Worm (Caenorhabditis elegans) whole organism, L4 larva: Measurements from ENCODE around the gene F42F12.3.
A peak's percentile ranks its signal among the peaks of the same experiment; 100 is the strongest.
"Not testable (repeated sequence)": the region's sequence is repeated elsewhere in the genome, so short reads cannot be mapped to it uniquely, and the experiment has no call there.

Experiments
- D1046.2 ChIP-seq: fragments of 200-800 bp; sonication (Bioruptor generic); IDR thresholded peaks from 2 replicates; pipeline ENCODE4 v1.3.6; 2022; ENCODE audit warnings: missing genetic modification characterization, missing compliant biosample characterization
- F26F4.8 ChIP-seq: fragments of 200-800 bp; sonication (Bioruptor generic); conservative IDR thresholded peaks from 2 replicates; pipeline ENCODE4 v1.3.6; 2022; ENCODE audit warnings: missing genetic modification characterization, missing compliant biosample characterization
- aly-2 ChIP-seq: sonication (generic microtip); optimal IDR thresholded peaks from 2 replicates; lab custom pipeline; 2018; ENCODE audit warnings: missing biosample characterization, missing genetic modification characterization
- arid-1 ChIP-seq: fragments of 200-800 bp; sonication (Bioruptor generic); conservative IDR thresholded peaks from 2 replicates; pipeline ENCODE4 v1.3.6; 2022; ENCODE audit warnings: missing genetic modification reagents, missing genetic modification characterization, missing compliant biosample characterization
- attf-4 ChIP-seq: sonication (generic microtip); optimal IDR thresholded peaks from 3 replicates; lab custom pipeline; 2017; ENCODE audit warnings: missing biosample characterization, missing genetic modification characterization
- ceh-44 ChIP-seq: fragments of 200-800 bp; sonication (Bioruptor generic); IDR thresholded peaks from 2 replicates; pipeline ENCODE4 v1.3.6; 2022; ENCODE audit warnings: missing genetic modification reagents, missing genetic modification characterization, missing compliant biosample characterization
- ceh-62 ChIP-seq: sonication (generic microtip); optimal IDR thresholded peaks from 2 replicates; lab custom pipeline; 2017; ENCODE audit warnings: missing biosample characterization, missing genetic modification characterization
- ceh-82 ChIP-seq: sonication (generic microtip); optimal IDR thresholded peaks from 2 replicates; lab custom pipeline; 2017; ENCODE audit warnings: missing biosample characterization, missing genetic modification characterization
- ctbp-1 ChIP-seq: fragments of 200-800 bp; sonication (Bioruptor generic); IDR thresholded peaks from 2 replicates; pipeline ENCODE4 v1.3.6; 2022; ENCODE audit warnings: missing genetic modification reagents, missing genetic modification characterization, missing compliant biosample characterization
- daf-16 ChIP-seq, 3 experiments: sonication (generic microtip); optimal IDR thresholded peaks; 2 replicates each; lab custom pipeline; 2016 to 2017; ENCODE audit warnings: missing genetic modification characterization in 3 of 3, missing genetic modification reagents in 3 of 3, mild to moderate bottlenecking in 2 of 3, missing compliant biosample characterization in 2 of 3, missing biosample characterization in 1 of 3, moderate library complexity in 1 of 3
- dmd-6 ChIP-seq: fragments of 200-800 bp; sonication (Bioruptor generic); IDR thresholded peaks from 2 replicates; pipeline ENCODE4 v1.3.6; 2022; ENCODE audit warnings: missing genetic modification reagents, missing genetic modification characterization, missing compliant biosample characterization
- egl-27 ChIP-seq: sonication (generic microtip); optimal IDR thresholded peaks from 3 replicates; lab custom pipeline; 2017; ENCODE audit warnings: missing biosample characterization, missing genetic modification reagents, missing genetic modification characterization
- fkh-10 ChIP-seq: fragments of 150-350 bp; optimal IDR thresholded peaks from 2 replicates; lab custom pipeline; 2014; ENCODE audit warnings: missing biosample characterization, missing genetic modification reagents, missing genetic modification characterization
- hlh-11 ChIP-seq: fragments of 200-800 bp; sonication (Bioruptor generic); optimal IDR thresholded peaks from 2 replicates; lab custom pipeline; 2018; ENCODE audit warnings: mild to moderate bottlenecking, missing genetic modification characterization, missing compliant biosample characterization
- hlh-30 ChIP-seq: sonication (generic microtip); optimal IDR thresholded peaks from 2 replicates; lab custom pipeline; 2017; ENCODE audit warnings: antibody characterized with exemption, mild to moderate bottlenecking, missing genetic modification characterization, missing compliant biosample characterization; ENCODE audit not compliant: insufficient read depth
- lin-29 ChIP-seq: fragments of 200-800 bp; sonication (Bioruptor generic); IDR thresholded peaks from 2 replicates; pipeline ENCODE4 v1.3.6; 2022; ENCODE audit warnings: missing genetic modification reagents, missing genetic modification characterization, missing compliant biosample characterization
- lsy-2 ChIP-seq, 2 experiments: fragments of 150-350 bp in 1 of 2; sonication (generic microtip) in 1 of 2; optimal IDR thresholded peaks; 2 replicates each; lab custom pipeline; 2014 to 2017; ENCODE audit warnings: missing biosample characterization in 2 of 2, missing genetic modification characterization in 2 of 2
- mdl-1 ChIP-seq, 2 experiments: fragments of 150-350 bp in 1 of 2; sonication (generic microtip) in 1 of 2; optimal IDR thresholded peaks; 2 replicates each; lab custom pipeline; 2014 to 2017; ENCODE audit warnings: missing biosample characterization in 2 of 2, missing genetic modification characterization in 2 of 2
- mdt-29 ChIP-seq: fragments of 200-800 bp; sonication (Bioruptor generic); IDR thresholded peaks from 2 replicates; pipeline ENCODE4 v1.3.6; 2022; ENCODE audit warnings: missing genetic modification reagents, missing genetic modification characterization, missing compliant biosample characterization
- mxl-3 ChIP-seq: fragments of 200-800 bp; sonication (Bioruptor generic); optimal IDR thresholded peaks from 2 replicates; lab custom pipeline; 2018; ENCODE audit warnings: mild to moderate bottlenecking, missing genetic modification characterization, missing compliant biosample characterization
- nhr-102 ChIP-seq: sonication (generic microtip); optimal IDR thresholded peaks from 2 replicates; lab custom pipeline; 2016; ENCODE audit warnings: mild to moderate bottlenecking, missing genetic modification characterization, moderate library complexity, missing compliant biosample characterization
- nhr-111 ChIP-seq: fragments of 200-800 bp; sonication (Bioruptor generic); optimal IDR thresholded peaks from 2 replicates; lab custom pipeline; 2018; ENCODE audit warnings: mild to moderate bottlenecking, missing genetic modification characterization, missing compliant biosample characterization
- nhr-25 ChIP-seq: sonication (generic microtip); optimal IDR thresholded peaks from 2 replicates; lab custom pipeline; 2017; ENCODE audit warnings: missing genetic modification characterization, mild to moderate bottlenecking, missing compliant biosample characterization, antibody characterized with exemption, moderate library complexity, borderline replicate concordance; ENCODE audit not compliant: insufficient read depth
- nhr-28 ChIP-seq: fragments of 150-350 bp; optimal IDR thresholded peaks from 2 replicates; lab custom pipeline; 2014; ENCODE audit warnings: missing biosample characterization, missing genetic modification characterization
- nhr-48 ChIP-seq: sonication (generic microtip); optimal IDR thresholded peaks from 2 replicates; lab custom pipeline; 2016; ENCODE audit warnings: mild to moderate bottlenecking, missing genetic modification characterization, missing compliant biosample characterization
- nhr-6 ChIP-seq: fragments of 150-350 bp; optimal IDR thresholded peaks from 2 replicates; lab custom pipeline; 2014; ENCODE audit warnings: missing biosample characterization, missing genetic modification characterization
- spr-3 ChIP-seq: fragments of 200-800 bp; sonication (Bioruptor generic); optimal IDR thresholded peaks from 2 replicates; lab custom pipeline; 2018; ENCODE audit warnings: mild to moderate bottlenecking, missing genetic modification characterization, missing compliant biosample characterization
- unc-39 ChIP-seq: sonication (generic microtip); optimal IDR thresholded peaks from 2 replicates; lab custom pipeline; 2017; ENCODE audit warnings: missing biosample characterization, missing genetic modification characterization
- vab-7 ChIP-seq: fragments of 200-800 bp; sonication (Bioruptor generic); IDR thresholded peaks from 2 replicates; pipeline ENCODE4 v1.3.6; 2022; ENCODE audit warnings: missing genetic modification reagents, missing genetic modification characterization, missing compliant biosample characterization
- zfp-3 ChIP-seq: fragments of 200-800 bp; sonication (Bioruptor generic); conservative IDR thresholded peaks from 2 replicates; pipeline ENCODE4 v1.3.6; 2022; ENCODE audit warnings: missing genetic modification reagents, missing genetic modification characterization, missing compliant biosample characterization
- zip-2 ChIP-seq: fragments of 150-350 bp; optimal IDR thresholded peaks from 2 replicates; lab custom pipeline; 2014; ENCODE audit warnings: missing biosample characterization, missing genetic modification characterization

The F42F12.3 gene

ce11 chrX:12350207-12350606 lies at the start of gene F42F12.3:
Gene F42F12.3 (plus strand): TSS chrX:12350578.
- TF ChIP-seq nhr-48: no peak
- no peak for TF ChIP-seq nhr-111 (GFP tag; lab: Kevin White, UChicago)
- no peak for TF ChIP-seq attf-4 (tag; lab: Kevin White, UChicago)
- TF ChIP-seq dmd-6 (GFP tag; lab: Robert Waterston, UW): peak; percentile 20; the same call in 1 of the 2 replicates
- TF ChIP-seq daf-16 (GFP tag; optimal IDR thresholded peaks at IDR 0.05; lab: Kevin White, UChicago): no peak
- peak; percentile 87 for TF ChIP-seq daf-16 (tag; optimal IDR thresholded peaks at IDR 0.05; lab: Kevin White, UChicago)
- no peak for TF ChIP-seq lin-29 (GFP tag; lab: Robert Waterston, UW)
- TF ChIP-seq nhr-28: peak; percentile 21
- no peak for TF ChIP-seq ctbp-1 (GFP tag; lab: Robert Waterston, UW)
- no peak for TF ChIP-seq unc-39 (tag; lab: Kevin White, UChicago)
- TF ChIP-seq hlh-11 (tag; lab: Kevin White, UChicago): peak; percentile 30
- TF ChIP-seq mdl-1 (tag; optimal IDR thresholded peaks at IDR 0.05; lab: Kevin White, UChicago): no peak
- peak; percentile 10 for TF ChIP-seq hlh-30 (tag; lab: Kevin White, UChicago)

DNA sequence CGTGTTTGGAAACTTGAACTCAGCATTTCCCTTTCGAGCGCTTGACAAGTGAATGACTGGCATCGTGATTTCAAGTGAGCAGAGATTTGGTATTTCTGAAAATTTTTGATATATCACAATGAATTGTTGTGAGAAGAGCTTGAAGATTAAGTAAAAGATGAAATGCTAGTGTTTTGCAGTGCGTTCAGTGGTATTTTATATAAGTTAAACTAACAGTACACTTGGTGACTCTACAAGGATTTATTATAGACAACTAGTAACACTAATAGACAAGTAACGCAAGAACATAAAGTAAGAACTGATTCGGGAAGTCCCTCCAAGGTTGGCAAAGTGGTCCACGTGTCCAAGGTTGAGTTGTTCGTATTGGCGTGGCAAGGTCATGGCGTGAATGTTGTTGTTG lies 47.6 kb upstream of the F42F12.3 start, which contains the start of gene dot-1.3:
Gene dot-1.3 (minus strand): TSS at position 101 of the 400 bp plus-strand sequence.
- not testable (repeated sequence) for TF ChIP-seq attf-4 (tag; lab: Kevin White, UChicago); spr-3 (GFP tag; lab: Kevin White, UChicago); zip-2 (tag; lab: Kevin White, UChicago)

- TF ChIP-seq D1046.2 (GFP tag; lab: Robert Waterston, UW) (0 out of 2 replicates have a peak, but pooled peaks have one; percentile 31), arid-1 (GFP tag; lab: Robert Waterston, UW) (0 out of 2 replicates have a peak, but pooled peaks have one; percentile 13), ceh-44 (GFP tag; lab: Robert Waterston, UW) (peak; percentile 47; the same call in 1 of the 2 replicates), nhr-25 (no peak), F26F4.8 (GFP tag; lab: Robert Waterston, UW) (no peak)
Observed at ce11 chrX:12304231-12304630, 46.1 kb upstream of the F42F12.3 start.

DNA sequence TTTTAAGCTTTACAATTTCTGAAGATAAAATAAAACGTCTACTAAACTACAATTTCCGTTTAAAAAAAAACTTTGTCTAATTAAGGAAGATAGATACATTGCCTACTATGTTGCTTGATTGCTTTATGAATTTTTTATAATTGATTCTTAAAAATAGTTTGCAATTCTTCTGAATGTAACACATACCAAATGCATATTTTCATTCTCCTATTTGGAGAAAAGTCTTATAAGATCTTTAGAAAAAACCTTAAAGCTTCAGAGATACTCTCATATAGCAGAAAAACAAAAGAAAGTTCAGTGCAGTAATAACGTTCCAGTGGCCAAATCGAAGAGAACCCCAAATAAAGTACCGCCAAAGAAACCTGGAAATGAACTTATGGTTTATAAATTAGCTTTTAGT lies 43.8 kb upstream of the F42F12.3 start, which contains the start of gene phf-32:
Gene phf-32 (plus strand): TSS at position 301 of the 400 bp plus-strand sequence.
- TF ChIP-seq ceh-82 (tag; lab: Kevin White, UChicago) (no peak), nhr-102 (tag; lab: Kevin White, UChicago) (no peak), daf-16 (GFP tag; optimal IDR thresholded peaks at IDR 0.05; lab: Kevin White, UChicago) (no peak), daf-16 (tag; optimal IDR thresholded peaks at IDR 0.05; lab: Kevin White, UChicago) (no peak), lsy-2 (tag; optimal IDR thresholded peaks at IDR 0.05; lab: Kevin White, UChicago) (no peak), mxl-3 (GFP tag; lab: Kevin White, UChicago) (no peak), zfp-3 (GFP tag; lab: Robert Waterston, UW) (no peak), arid-1 (GFP tag; lab: Robert Waterston, UW) (no peak), aly-2 (tag; lab: Kevin White, UChicago) (no peak), nhr-111 (GFP tag; lab: Kevin White, UChicago) (no peak), ceh-62 (tag; lab: Kevin White, UChicago) (no peak), ctbp-1 (GFP tag; lab: Robert Waterston, UW) (no peak), vab-7 (GFP tag; lab: Robert Waterston, UW) (no peak), D1046.2 (GFP tag; lab: Robert Waterston, UW) (no peak), fkh-10 (GFP tag; lab: Kevin White, UChicago) (no peak), egl-27 (tag; lab: Kevin White, UChicago) (no peak), mdt-29 (no peak), nhr-6 (tag; lab: Kevin White, UChicago) (no peak)
